Fruit fly (Drosophila melanogaster): ENCODE results near the gene CG10376.

Gene CG10376

DNA sequence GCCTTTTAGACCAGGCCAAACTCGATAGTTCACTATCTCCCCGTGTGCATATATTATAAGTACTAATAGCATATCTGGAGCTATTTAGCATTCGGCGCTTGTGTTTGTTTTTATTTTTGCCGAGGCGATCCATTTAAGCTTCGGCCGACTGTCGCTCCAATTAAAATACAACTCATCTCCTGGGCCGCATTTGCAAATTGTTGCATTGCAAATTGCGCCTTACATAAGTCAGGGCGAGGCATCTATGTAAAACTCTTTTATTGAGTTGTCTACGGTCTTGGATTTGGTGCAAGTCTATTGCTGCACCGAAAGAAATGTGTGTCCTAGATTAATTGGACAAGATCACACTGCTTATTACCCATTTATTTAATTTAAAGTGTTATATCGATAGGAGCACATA, 25.1 kb upstream of the CG10376 start:
- TF ChIP-seq CG8632 (GFP tag; optimal IDR thresholded peaks at IDR 0.05) (no peak), Hr4 (GFP tag; optimal IDR thresholded peaks at IDR 0.05) (peak; percentile 25), CG1621 (tag; optimal IDR thresholded peaks at IDR 0.05) (no peak)

DNA sequence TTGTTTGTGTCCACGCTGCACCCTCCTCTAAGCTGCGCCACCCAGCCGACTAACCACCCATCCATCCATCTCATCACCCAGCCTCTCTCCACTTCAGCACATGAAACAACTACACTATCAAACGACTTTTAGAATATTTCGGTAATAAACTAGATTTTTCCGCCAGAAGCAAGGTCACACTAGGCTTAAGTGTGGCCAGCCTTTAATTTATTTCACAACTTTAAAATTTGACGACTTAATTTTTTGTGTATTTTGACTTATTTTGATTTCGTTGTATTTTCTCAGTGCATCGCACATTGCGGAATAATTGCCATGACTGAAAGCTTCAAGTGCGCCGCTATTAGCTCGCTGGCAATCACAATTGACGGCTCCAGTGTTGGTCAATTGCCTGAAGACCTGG, 21.9 kb upstream of the CG10376 start:
- TF ChIP-seq CG6854 (GFP tag; optimal IDR thresholded peaks at IDR 0.05) (no peak), Gug (GFP tag; IDR thresholded peaks at IDR 0.05) (peak; percentile 61), Smox (GFP tag; optimal IDR thresholded peaks at IDR 0.05) (no peak), CG4318 (GFP tag; optimal IDR thresholded peaks at IDR 0.05) (peak; percentile 61), Hr38 (GFP tag; optimal IDR thresholded peaks at IDR 0.05) (no peak), Hr4 (GFP tag; optimal IDR thresholded peaks at IDR 0.05) (peak; percentile 87), CG3919 (GFP tag; optimal IDR thresholded peaks at IDR 0.05) (peak; percentile 22), Sox102F (GFP tag; optimal IDR thresholded peaks at IDR 0.05) (no peak), CG8319 (GFP tag; optimal IDR thresholded peaks at IDR 0.05) (no peak), eg (GFP tag; IDR thresholded peaks at IDR 0.05) (peak; percentile 75; the same call in 2 of the 3 replicates), OdsH (GFP tag; optimal IDR thresholded peaks at IDR 0.05) (peak; percentile 17), vri (GFP tag; optimal IDR thresholded peaks at IDR 0.05) (no peak), dsx (GFP tag; optimal IDR thresholded peaks at IDR 0.05; ENCODE audit: poor library complexity, severe bottlenecking) (no peak), Hr39 (GFP tag; optimal IDR thresholded peaks at IDR 0.05) (no peak), cyc (GFP tag; optimal IDR thresholded peaks at IDR 0.05) (no peak), CG16779 (tag; optimal IDR thresholded peaks at IDR 0.05) (peak; percentile 19), CG6808 (GFP tag; optimal IDR thresholded peaks at IDR 0.05) (no peak), Lpt (GFP tag; optimal IDR thresholded peaks at IDR 0.05) (no peak), CG6276 (GFP tag; optimal IDR thresholded peaks at IDR 0.05) (peak; percentile 50), CG15336 (GFP tag; IDR thresholded peaks at IDR 0.05) (peak; percentile 74), Blimp-1 (GFP tag; optimal IDR thresholded peaks at IDR 0.05) (no peak), CG7368 (GFP tag; optimal IDR thresholded peaks at IDR 0.05) (no peak), CG1621 (tag; optimal IDR thresholded peaks at IDR 0.05) (no peak), Ets21C (GFP tag; optimal IDR thresholded peaks at IDR 0.05) (no peak), ss (GFP tag; optimal IDR thresholded peaks at IDR 0.05) (no peak), CG32006 (GFP tag; optimal IDR thresholded peaks at IDR 0.05) (peak; percentile 70), net (GFP tag; optimal IDR thresholded peaks at IDR 0.05) (no peak), CG11762 (GFP tag; optimal IDR thresholded peaks at IDR 0.05; ENCODE audit: insufficient read depth) (no peak), CG8632 (GFP tag; optimal IDR thresholded peaks at IDR 0.05) (no peak), CG8119 (GFP tag; IDR thresholded peaks at IDR 0.05) (peak; percentile 74), svp (GFP tag) (no peak), CG10631 (GFP tag; optimal IDR thresholded peaks at IDR 0.05) (no peak), CG6163 (GFP tag; IDR thresholded peaks at IDR 0.05) (peak; percentile 76), acj6 (GFP tag; optimal IDR thresholded peaks at IDR 0.05) (peak; percentile 0), lz (GFP tag; optimal IDR thresholded peaks at IDR 0.05) (no peak), Eip75B (GFP tag; optimal IDR thresholded peaks at IDR 0.05) (no peak), topi (GFP tag; optimal IDR thresholded peaks at IDR 0.05) (no peak), CG6792 (GFP tag; optimal IDR thresholded peaks at IDR 0.05) (no peak), CG11294 (GFP tag; IDR thresholded peaks at IDR 0.05) (peak; percentile 16; the same call in 1 of the 2 replicates), CG9139 (GFP tag; optimal IDR thresholded peaks at IDR 0.05) (no peak), Sox15 (GFP tag; optimal IDR thresholded peaks at IDR 0.05) (no peak), Eip78C (GFP tag) (peak; percentile 79), salr (GFP tag; optimal IDR thresholded peaks at IDR 0.05) (peak in 1 of 2 experiments; percentile 22), dac (GFP tag; optimal IDR thresholded peaks at IDR 0.05) (peak; percentile 59), fd59A (GFP tag; optimal IDR thresholded peaks at IDR 0.05) (no peak), CG34406 (GFP tag; optimal IDR thresholded peaks at IDR 0.05) (no peak), CG10669 (GFP tag; optimal IDR thresholded peaks at IDR 0.05) (no peak), achi (GFP tag; optimal IDR thresholded peaks at IDR 0.05) (peak; percentile 34), CG31627 (GFP tag; optimal IDR thresholded peaks at IDR 0.05) (no peak), spab (GFP tag; optimal IDR thresholded peaks at IDR 0.05) (no peak)
